Worm (Caenorhabditis elegans): ENCODE measurements around the gene F44E5.5.

DNA sequence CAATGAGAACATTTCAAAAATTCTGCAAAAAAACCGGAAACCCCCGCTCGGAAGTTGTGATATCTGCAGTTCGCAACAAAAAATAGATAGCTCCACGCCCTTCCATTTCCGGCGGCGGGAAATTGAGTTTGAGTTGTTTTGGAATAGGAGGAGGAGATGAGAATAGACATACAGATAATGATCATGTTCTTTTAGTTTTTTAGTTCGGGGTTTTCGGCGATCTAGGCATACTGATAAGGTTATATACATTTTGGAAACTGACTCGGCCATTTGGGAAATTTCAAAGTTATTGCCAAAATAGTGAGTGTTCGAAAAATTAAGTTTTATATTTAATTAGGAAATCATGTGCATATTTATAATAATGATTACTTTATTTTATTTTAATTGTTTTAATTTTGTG lies 25.6 kb upstream of the F44E5.5 start:
- TF ChIP-seq ets-7 (tag; optimal IDR thresholded peaks at IDR 0.05) (no peak), ama-1 (optimal IDR thresholded peaks at IDR 0.05) (no peak), aly-1 (tag; optimal IDR thresholded peaks at IDR 0.05) (no peak), flt-1 (GFP tag; IDR thresholded peaks at IDR 0.05) (no peak), ceh-13 (GFP tag; optimal IDR thresholded peaks at IDR 0.05) (no peak), hmg-4 (GFP tag; optimal IDR thresholded peaks at IDR 0.05) (no peak), pes-1 (GFP tag; IDR thresholded peaks at IDR 0.05) (no peak), tra-4 (tag; optimal IDR thresholded peaks at IDR 0.05) (no peak)
